Fruit fly (Drosophila melanogaster) whole organism, embryonic: ENCODE measurements around the gene Leash.

ENCODE experiments used
- Atf6 ChIP-seq: fragments of 200-800 bp; sonication (Bioruptor generic); IDR thresholded peaks from 2 replicates; pipeline ENCODE4 v1.3.6; 2022; ENCODE audit warnings: missing biosample characterization, missing genetic modification characterization
- BtbVII ChIP-seq: fragments of 200-800 bp; sonication (Bioruptor generic); optimal IDR thresholded peaks from 3 replicates; lab custom pipeline; 2017; ENCODE audit warnings: missing biosample characterization, mild to moderate bottlenecking, missing genetic modification characterization
- CG1024 ChIP-seq: fragments of 200-800 bp; sonication (Bioruptor generic); IDR thresholded peaks from 2 replicates; pipeline ENCODE4 v1.3.6; 2022; ENCODE audit warnings: missing biosample characterization, missing genetic modification characterization
- CG12236 ChIP-seq: fragments of 200-800 bp; sonication (Bioruptor generic); optimal IDR thresholded peaks from 2 replicates; lab custom pipeline; 2016; ENCODE audit warnings: missing biosample characterization, missing genetic modification characterization
- CG13296 ChIP-seq: fragments of 200-800 bp; sonication (Bioruptor generic); optimal IDR thresholded peaks from 3 replicates; lab custom pipeline; 2018; ENCODE audit warnings: missing biosample characterization, mild to moderate bottlenecking, missing genetic modification characterization
- CG14050 ChIP-seq: fragments of 200-800 bp; sonication (Bioruptor generic); IDR thresholded peaks from 3 replicates; pipeline ENCODE4 v1.3.6; 2022; ENCODE audit warnings: missing biosample characterization, missing genetic modification characterization
- CG1603 ChIP-seq: fragments of 200-800 bp; sonication (Bioruptor generic); optimal IDR thresholded peaks from 2 replicates; lab custom pipeline; 2019; ENCODE audit warnings: missing biosample characterization, mild to moderate bottlenecking, missing genetic modification characterization, moderate library complexity
- CG1647 ChIP-seq: fragments of 200-800 bp; sonication (Bioruptor generic); optimal IDR thresholded peaks from 3 replicates; lab custom pipeline; 2016; ENCODE audit warnings: missing biosample characterization, missing genetic modification characterization
- CG16863 ChIP-seq: fragments of 200-800 bp; sonication (Bioruptor generic); optimal IDR thresholded peaks from 3 replicates; lab custom pipeline; 2016; ENCODE audit warnings: missing biosample characterization, missing genetic modification characterization
- CG2116 ChIP-seq: fragments of 200-800 bp; sonication (Bioruptor generic); optimal IDR thresholded peaks from 3 replicates; lab custom pipeline; 2018; ENCODE audit warnings: missing biosample characterization, mild to moderate bottlenecking, missing genetic modification characterization
- CG2120 ChIP-seq: fragments of 200-800 bp; sonication (Bioruptor generic); optimal IDR thresholded peaks from 3 replicates; lab custom pipeline; 2016; ENCODE audit warnings: missing biosample characterization, missing genetic modification characterization
- CG2199 ChIP-seq: fragments of 200-800 bp; sonication (Bioruptor generic); IDR thresholded peaks from 3 replicates; pipeline ENCODE4 v1.3.6; 2022; ENCODE audit warnings: missing biosample characterization, missing genetic modification characterization
- CG3407 ChIP-seq: fragments of 200-800 bp; sonication (Bioruptor generic); optimal IDR thresholded peaks from 2 replicates; lab custom pipeline; 2018; ENCODE audit warnings: missing biosample characterization, mild to moderate bottlenecking, missing genetic modification characterization
- CG3995 ChIP-seq: fragments of 200-800 bp; sonication (Bioruptor generic); optimal IDR thresholded peaks from 3 replicates; lab custom pipeline; 2016; ENCODE audit warnings: missing biosample characterization, missing genetic modification characterization
- CG42726 ChIP-seq: fragments of 200-800 bp; sonication (Bioruptor generic); IDR thresholded peaks from 2 replicates; pipeline ENCODE4 v1.3.6; 2022; ENCODE audit warnings: missing biosample characterization, missing genetic modification characterization; ENCODE audit not compliant: partially characterized antibody
- CG4707 ChIP-seq: fragments of 200-800 bp; sonication (Bioruptor generic); optimal IDR thresholded peaks from 2 replicates; lab custom pipeline; 2018; ENCODE audit warnings: missing biosample characterization, mild to moderate bottlenecking, missing genetic modification characterization, moderate library complexity
- CG6854 ChIP-seq: fragments of 200-800 bp; sonication (Bioruptor generic); optimal IDR thresholded peaks from 3 replicates; lab custom pipeline; 2017; ENCODE audit warnings: missing biosample characterization, mild to moderate bottlenecking, missing genetic modification characterization
- CG7745 ChIP-seq: fragments of 200-800 bp; sonication (Bioruptor generic); optimal IDR thresholded peaks from 2 replicates; lab custom pipeline; 2018; ENCODE audit warnings: missing biosample characterization, mild to moderate bottlenecking, missing genetic modification characterization, moderate library complexity
- CG8089 ChIP-seq: fragments of 200-800 bp; sonication (Bioruptor generic); optimal IDR thresholded peaks from 3 replicates; lab custom pipeline; 2016; ENCODE audit warnings: missing biosample characterization, missing genetic modification characterization
- CG9932 ChIP-seq: fragments of 200-800 bp; sonication (Bioruptor generic); IDR thresholded peaks from 2 replicates; pipeline ENCODE4 v1.3.6; 2022; ENCODE audit warnings: missing biosample characterization, missing genetic modification characterization
- Dbx ChIP-seq: fragments of 200-800 bp; sonication (Bioruptor generic); IDR thresholded peaks from 3 replicates; pipeline ENCODE4 v1.3.6; 2022; ENCODE audit warnings: missing biosample characterization, missing genetic modification characterization
- Deaf1 ChIP-seq: fragments of 200-800 bp; optimal IDR thresholded peaks from 3 replicates; lab custom pipeline; 2019; ENCODE audit warnings: missing biosample characterization, mild to moderate bottlenecking, missing genetic modification characterization, moderate library complexity
- Dfd ChIP-seq, 2 experiments: fragments of >200 bp; optimal IDR thresholded peaks; 2 replicates each; lab custom pipeline; 2017; ENCODE audit warnings: missing biosample characterization in 2 of 2, missing genetic modification characterization in 2 of 2
- Drgx ChIP-seq: fragments of 200-800 bp; sonication (Bioruptor generic); IDR thresholded peaks from 2 replicates; pipeline ENCODE4 v1.3.6; 2022; ENCODE audit warnings: missing biosample characterization, missing genetic modification characterization
- GATAe ChIP-seq: fragments of 200-800 bp; sonication (Bioruptor generic); conservative IDR thresholded peaks from 2 replicates; pipeline ENCODE4 v1.3.6; 2022; ENCODE audit warnings: missing biosample characterization, missing genetic modification characterization
- HHEX ChIP-seq: fragments of 200-800 bp; sonication (Bioruptor generic); optimal IDR thresholded peaks from 3 replicates; lab custom pipeline; 2017; ENCODE audit warnings: missing biosample characterization, mild to moderate bottlenecking, missing genetic modification characterization, missing genetic modification reagents
- Lhr ChIP-seq: fragments of 200-800 bp; sonication (Bioruptor generic); optimal IDR thresholded peaks from 3 replicates; lab custom pipeline; 2017; ENCODE audit warnings: mild to moderate bottlenecking, missing biosample characterization, missing genetic modification reagents, missing genetic modification characterization
- Max ChIP-seq: fragments of 200-800 bp; sonication (Bioruptor generic); optimal IDR thresholded peaks from 2 replicates; lab custom pipeline; 2016; ENCODE audit warnings: missing biosample characterization, mild to moderate bottlenecking, missing genetic modification characterization
- Myb ChIP-seq: fragments of 200-800 bp; sonication (Bioruptor generic); optimal IDR thresholded peaks from 2 replicates; lab custom pipeline; 2016; ENCODE audit warnings: missing biosample characterization, missing genetic modification characterization
- NC2α ChIP-seq: fragments of 200-800 bp; sonication (Bioruptor generic); optimal IDR thresholded peaks from 2 replicates; lab custom pipeline; 2016; ENCODE audit warnings: missing biosample characterization, missing genetic modification characterization
- NK7.1 ChIP-seq: fragments of 200-800 bp; sonication (Bioruptor generic); optimal IDR thresholded peaks from 3 replicates; lab custom pipeline; 2016; ENCODE audit warnings: missing biosample characterization, missing genetic modification characterization
- Optix ChIP-seq: fragments of 200-800 bp; sonication (Bioruptor generic); IDR thresholded peaks from 3 replicates; pipeline ENCODE4 v1.3.6; 2022; ENCODE audit warnings: missing biosample characterization, missing genetic modification characterization
- Poxn ChIP-seq: fragments of 200-800 bp; sonication (Bioruptor generic); IDR thresholded peaks from 2 replicates; pipeline ENCODE4 v1.3.6; 2022; ENCODE audit warnings: missing biosample characterization, missing genetic modification characterization
- Side ChIP-seq: fragments of 200-800 bp; sonication (Bioruptor generic); optimal IDR thresholded peaks from 2 replicates; lab custom pipeline; 2016; ENCODE audit warnings: missing biosample characterization, missing genetic modification characterization
- Vsx1 ChIP-seq: fragments of 200-800 bp; sonication (Bioruptor generic); optimal IDR thresholded peaks from 2 replicates; lab custom pipeline; 2017; ENCODE audit warnings: missing biosample characterization, mild to moderate bottlenecking, missing genetic modification characterization, missing genetic modification reagents
- br ChIP-seq: fragments of >200 bp; optimal IDR thresholded peaks from 2 replicates; lab custom pipeline; 2017
- lilli ChIP-seq: fragments of 200-800 bp; sonication (Bioruptor generic); optimal IDR thresholded peaks from 3 replicates; lab custom pipeline; 2016; ENCODE audit warnings: missing biosample characterization, missing genetic modification characterization
- lov ChIP-seq, 2 experiments: fragments of 200-800 bp in 1 of 2; fragments of >200 bp in 1 of 2; sonication (Bioruptor generic) in 1 of 2; IDR thresholded peaks in 1 of 2; optimal IDR thresholded peaks in 1 of 2; 2 replicates in 1 of 2; 3 replicates in 1 of 2; pipeline versions ENCODE4 v1.3.6 to Lab custom; 2017 to 2022; ENCODE audit warnings: missing biosample characterization in 1 of 2, missing genetic modification characterization in 1 of 2
- oc ChIP-seq: fragments of 200-800 bp; sonication (Bioruptor generic); optimal IDR thresholded peaks from 2 replicates; lab custom pipeline; 2018; ENCODE audit warnings: missing biosample characterization, mild to moderate bottlenecking, missing genetic modification characterization, moderate library complexity
- odd ChIP-seq: fragments of 200-800 bp; sonication (Bioruptor generic); optimal IDR thresholded peaks from 2 replicates; lab custom pipeline; 2017; ENCODE audit warnings: missing biosample characterization, mild to moderate bottlenecking, missing genetic modification characterization
- ranshi ChIP-seq: fragments of 200-800 bp; sonication (Bioruptor generic); IDR thresholded peaks from 2 replicates; pipeline ENCODE4 v1.3.6; 2022; ENCODE audit warnings: missing biosample characterization, missing genetic modification characterization
- rib ChIP-seq: fragments of 200-800 bp; sonication (Bioruptor generic); IDR thresholded peaks from 2 replicates; pipeline ENCODE4 v1.3.6; 2022; ENCODE audit warnings: missing biosample characterization, missing genetic modification characterization
- run ChIP-seq: fragments of 200-800 bp; sonication (Bioruptor generic); optimal IDR thresholded peaks from 3 replicates; lab custom pipeline; 2018; ENCODE audit warnings: missing biosample characterization, mild to moderate bottlenecking, missing genetic modification characterization
- shn ChIP-seq: fragments of 200-800 bp; sonication (Bioruptor generic); optimal IDR thresholded peaks from 3 replicates; lab custom pipeline; 2016; ENCODE audit warnings: missing biosample characterization, missing genetic modification characterization
- slou ChIP-seq: fragments of 200-800 bp; sonication (Bioruptor generic); optimal IDR thresholded peaks from 3 replicates; lab custom pipeline; 2016; ENCODE audit warnings: missing biosample characterization, missing genetic modification characterization
- tgo ChIP-seq: fragments of 200-800 bp; sonication (Bioruptor generic); IDR thresholded peaks from 3 replicates; pipeline ENCODE4 v1.3.6; 2022; ENCODE audit warnings: missing biosample characterization, missing genetic modification characterization
- tio ChIP-seq: fragments of 200-800 bp; sonication (Bioruptor generic); optimal IDR thresholded peaks from 2 replicates; lab custom pipeline; 2017; ENCODE audit warnings: missing biosample characterization, missing genetic modification characterization, inconsistent platforms
- toy ChIP-seq: fragments of 200-800 bp; sonication (Bioruptor generic); IDR thresholded peaks from 2 replicates; pipeline ENCODE4 v1.3.6; 2022; ENCODE audit warnings: missing biosample characterization, missing genetic modification characterization
- vnd ChIP-seq: fragments of 200-800 bp; sonication (Bioruptor generic); IDR thresholded peaks from 3 replicates; pipeline ENCODE4 v1.3.6; 2022; ENCODE audit warnings: missing biosample characterization, missing genetic modification characterization; ENCODE audit not compliant: partially characterized antibody
- vvl ChIP-seq: fragments of 200-800 bp; sonication (Bioruptor generic); IDR thresholded peaks from 2 replicates; pipeline ENCODE4 v1.3.6; 2022; ENCODE audit warnings: missing biosample characterization, missing genetic modification characterization

Leash gene

DNA sequence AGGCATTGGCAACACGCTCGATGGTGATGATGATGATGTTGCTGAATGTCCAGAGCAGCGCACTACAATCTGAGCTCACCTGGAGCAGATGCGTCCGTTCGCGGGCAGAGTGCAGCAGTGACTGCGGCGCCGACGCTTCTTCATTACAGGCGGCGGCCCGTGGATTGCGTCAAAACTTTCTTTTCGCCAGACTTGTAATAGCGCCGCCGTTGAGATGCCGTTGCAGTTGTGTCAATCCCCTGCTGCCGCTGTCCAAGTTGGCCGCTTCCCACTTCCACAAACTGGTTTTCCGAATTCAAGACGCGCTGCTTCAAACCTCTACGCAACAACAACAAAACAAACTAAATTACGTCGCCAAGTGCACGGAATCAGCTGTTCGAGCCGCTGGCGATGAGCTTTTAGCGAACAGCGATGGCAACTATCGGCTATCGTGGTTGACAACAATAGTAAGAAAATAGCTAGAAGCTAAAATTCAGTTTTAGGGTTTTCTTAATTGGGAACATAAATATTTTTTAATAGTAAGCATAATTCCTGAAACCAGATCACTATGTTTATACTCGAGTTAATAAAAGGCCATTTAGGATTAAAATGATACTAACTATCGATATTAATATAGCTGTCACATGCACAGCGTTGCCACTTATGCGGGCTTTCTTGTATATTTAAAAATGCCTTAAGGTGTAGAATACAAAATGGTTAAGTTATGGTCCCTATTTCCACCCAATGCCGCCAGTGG is 3.3 kb upstream of the Leash start, which contains the start of gene Tpc1 (continued):
- no peak for TF ChIP-seq CG6854
- peak; percentile 9 for TF ChIP-seq CG1647 (GFP tag; lab: Kevin White, UChicago)
- no peak for TF ChIP-seq CG4707 (GFP tag; lab: Kevin White, UChicago)
- no peak for TF ChIP-seq CG8089
- TF ChIP-seq odd, result no peak
- TF ChIP-seq CG2116 (GFP tag; lab: Kevin White, UChicago), result peak; percentile 76
- TF ChIP-seq Deaf1 (tag; lab: Kevin White, UChicago), result no peak
- no peak for TF ChIP-seq vvl (GFP tag; lab: Robert Waterston, UW)
- peak; percentile 79 for TF ChIP-seq vnd (GFP tag; lab: Robert Waterston, UW)
- TF ChIP-seq CG42726, result no peak
- TF ChIP-seq Dfd (GFP tag; optimal IDR thresholded peaks at IDR 0.05; lab: Kevin White, UChicago), result no peak
- TF ChIP-seq shn (GFP tag; lab: Kevin White, UChicago), result peak; percentile 10
- peak; percentile 39 for TF ChIP-seq Myb (GFP tag; lab: Kevin White, UChicago)
- TF ChIP-seq tio (GFP tag; lab: Kevin White, UChicago), result no peak
- TF ChIP-seq br (lab: Kevin White, UChicago), result no peak
- peak; percentile 17 for TF ChIP-seq CG16863 (GFP tag; lab: Kevin White, UChicago)
- TF ChIP-seq NK7.1, result no peak
- TF ChIP-seq Side (GFP tag; lab: Kevin White, UChicago), result peak; percentile 18
- TF ChIP-seq rib (GFP tag; lab: Robert Waterston, UW), result no peak
- TF ChIP-seq lov (optimal IDR thresholded peaks at IDR 0.05; lab: Kevin White, UChicago), result no peak
- TF ChIP-seq lov (GFP tag; IDR thresholded peaks at IDR 0.05; lab: Robert Waterston, UW), result 0 out of 3 replicates have a peak, but pooled peaks have one; percentile 22
- no peak for TF ChIP-seq ranshi (GFP tag; lab: Robert Waterston, UW)
- TF ChIP-seq Dbx (GFP tag; lab: Robert Waterston, UW), result 0 out of 3 replicates have a peak, but pooled peaks have one; percentile 47
- TF ChIP-seq toy (GFP tag; lab: Robert Waterston, UW), result no peak
- TF ChIP-seq oc, result peak; percentile 1
- peak; percentile 74 for TF ChIP-seq lilli (GFP tag; lab: Kevin White, UChicago)
- no peak for TF ChIP-seq HHEX (GFP tag; lab: Kevin White, UChicago)
- no peak for TF ChIP-seq tgo (GFP tag; lab: Robert Waterston, UW)
- TF ChIP-seq BtbVII (GFP tag; lab: Kevin White, UChicago), result no peak
- peak; percentile 73 for TF ChIP-seq CG2120
- TF ChIP-seq Atf6, result no peak
- TF ChIP-seq Max, result no peak
- TF ChIP-seq CG1603 (tag; lab: Kevin White, UChicago), result peak; percentile 16
- TF ChIP-seq Optix, result no peak
- TF ChIP-seq CG3995, result peak; percentile 94
- TF ChIP-seq CG13296 (GFP tag; lab: Kevin White, UChicago), result no peak
- TF ChIP-seq CG3407 (GFP tag; lab: Kevin White, UChicago), result no peak
- TF ChIP-seq CG14050, result no peak
- no peak for TF ChIP-seq CG12236
- no peak for TF ChIP-seq CG7745
- TF ChIP-seq CG1024, result 0 out of 2 replicates have a peak, but pooled peaks have one; percentile 18
- TF ChIP-seq Lhr (GFP tag; lab: Kevin White, UChicago), result peak; percentile 21
- TF ChIP-seq NC2α, result no peak
- no peak for TF ChIP-seq CG2199 (GFP tag; lab: Robert Waterston, UW)
- no peak for TF ChIP-seq run
- no peak for TF ChIP-seq Drgx
- TF ChIP-seq CG9932 (GFP tag; lab: Robert Waterston, UW), result peak; percentile 72
- TF ChIP-seq Poxn (GFP tag; lab: Robert Waterston, UW), result no peak
- TF ChIP-seq slou (GFP tag; lab: Kevin White, UChicago), result no peak
- no peak for TF ChIP-seq GATAe (GFP tag; lab: Robert Waterston, UW)
- TF ChIP-seq Vsx1 (GFP tag; lab: Kevin White, UChicago), result no peak
